Worm (Caenorhabditis elegans): ENCODE measurements around the gene C34B4.2.

ce11 chrV:13073145-13073544 lies 9.7 kb upstream of the C34B4.2 start:
- TF ChIP-seq him-1 (tag; optimal IDR thresholded peaks at IDR 0.05) (no peak), W03F9.2 (tag; optimal IDR thresholded peaks at IDR 0.05) (no peak)

Data from whole organism, L4/young adult.